Worm (Caenorhabditis elegans) whole organism, young adult: ENCODE data around the gene acbp-4.

ENCODE experiments used
- D2030.7 ChIP-seq: fragments of 200-800 bp; sonication (Bioruptor generic); IDR thresholded peaks from 2 replicates; pipeline ENCODE4 v1.3.6; 2022; ENCODE audit warnings: missing genetic modification reagents, missing genetic modification characterization, missing compliant biosample characterization
- K12H6.12 ChIP-seq: fragments of 200-800 bp; sonication (Bioruptor generic); optimal IDR thresholded peaks from 2 replicates; lab custom pipeline; 2018; ENCODE audit warnings: mild to moderate bottlenecking, missing genetic modification characterization, missing compliant biosample characterization
- T07F8.4 ChIP-seq: sonication (generic microtip); optimal IDR thresholded peaks from 2 replicates; lab custom pipeline; 2016; ENCODE audit warnings: mild to moderate bottlenecking, missing genetic modification characterization, moderate library complexity, missing compliant biosample characterization
- Y56A3A.18 ChIP-seq: fragments of 200-800 bp; sonication (Bioruptor generic); IDR thresholded peaks from 2 replicates; pipeline ENCODE4 v1.3.6; 2022; ENCODE audit warnings: missing genetic modification reagents, missing genetic modification characterization, missing compliant biosample characterization
- athp-1 ChIP-seq: sonication (generic microtip); optimal IDR thresholded peaks from 2 replicates; lab custom pipeline; 2017; ENCODE audit warnings: mild to moderate bottlenecking, missing genetic modification characterization, missing compliant biosample characterization
- attf-6 ChIP-seq: fragments of 200-800 bp; sonication (Bioruptor generic); IDR thresholded peaks from 2 replicates; pipeline ENCODE4 v1.3.6; 2022; ENCODE audit warnings: missing genetic modification reagents, missing genetic modification characterization, missing compliant biosample characterization
- bed-2 ChIP-seq: fragments of 200-800 bp; sonication (Bioruptor generic); IDR thresholded peaks from 2 replicates; pipeline ENCODE4 v1.3.6; 2022; ENCODE audit warnings: missing genetic modification reagents, missing genetic modification characterization, missing compliant biosample characterization
- cebp-1 ChIP-seq, 2 experiments: fragments of 200-800 bp in 1 of 2; sonication (Bioruptor generic) in 1 of 2; sonication (generic microtip) in 1 of 2; IDR thresholded peaks in 1 of 2; optimal IDR thresholded peaks in 1 of 2; 2 replicates each; pipeline versions ENCODE4 v1.3.6 to Lab custom; 2017 to 2022; ENCODE audit warnings: missing compliant biosample characterization in 2 of 2, missing genetic modification characterization in 2 of 2, mild to moderate bottlenecking in 1 of 2, missing genetic modification reagents in 1 of 2, moderate library complexity in 1 of 2
- ceh-27 ChIP-seq: fragments of 200-800 bp; sonication (Bioruptor generic); optimal IDR thresholded peaks from 2 replicates; lab custom pipeline; 2018; ENCODE audit warnings: mild to moderate bottlenecking, missing genetic modification characterization, moderate library complexity, missing compliant biosample characterization
- ceh-79 ChIP-seq: sonication (generic microtip); optimal IDR thresholded peaks from 2 replicates; lab custom pipeline; 2017; ENCODE audit warnings: mild to moderate bottlenecking, missing genetic modification characterization, missing compliant biosample characterization
- chd-7 ChIP-seq: sonication (generic microtip); optimal IDR thresholded peaks from 2 replicates; lab custom pipeline; 2016; ENCODE audit warnings: mild to moderate bottlenecking, missing genetic modification characterization, moderate library complexity, missing compliant biosample characterization
- dpl-1 ChIP-seq: fragments of 150-350 bp; optimal IDR thresholded peaks from 2 replicates; lab custom pipeline; 2014; ENCODE audit warnings: missing biosample characterization, missing genetic modification reagents, missing genetic modification characterization
- efl-1 ChIP-seq: fragments of 150-350 bp; optimal IDR thresholded peaks from 2 replicates; lab custom pipeline; 2014; ENCODE audit warnings: missing biosample characterization, missing genetic modification reagents, missing genetic modification characterization
- ets-4 ChIP-seq: fragments of 200-800 bp; sonication (Bioruptor generic); optimal IDR thresholded peaks from 2 replicates; lab custom pipeline; 2018; ENCODE audit warnings: mild to moderate bottlenecking, missing genetic modification characterization, missing compliant biosample characterization
- let-526 ChIP-seq: fragments of 200-800 bp; sonication (Bioruptor generic); IDR thresholded peaks from 2 replicates; pipeline ENCODE4 v1.3.6; 2022; ENCODE audit warnings: missing genetic modification reagents, missing genetic modification characterization, missing compliant biosample characterization
- lin-26 ChIP-seq: fragments of 200-800 bp; sonication (Bioruptor generic); IDR thresholded peaks from 2 replicates; pipeline ENCODE4 v1.3.6; 2022; ENCODE audit warnings: missing genetic modification reagents, missing genetic modification characterization, missing compliant biosample characterization
- lsy-27 ChIP-seq: sonication (generic microtip); optimal IDR thresholded peaks from 2 replicates; lab custom pipeline; 2017; ENCODE audit warnings: missing genetic modification characterization, mild to moderate bottlenecking, missing compliant biosample characterization, antibody characterized with exemption, missing genotype, borderline replicate concordance; ENCODE audit not compliant: insufficient read depth
- madf-3 ChIP-seq: fragments of 200-800 bp; sonication (Bioruptor generic); IDR thresholded peaks from 2 replicates; pipeline ENCODE4 v1.3.6; 2022; ENCODE audit warnings: missing genetic modification reagents, missing genetic modification characterization, missing compliant biosample characterization
- madf-8 ChIP-seq: fragments of 200-800 bp; sonication (Bioruptor generic); conservative IDR thresholded peaks from 2 replicates; pipeline ENCODE4 v1.3.6; 2022; ENCODE audit warnings: missing genetic modification reagents, missing genetic modification characterization, missing compliant biosample characterization
- mel-28 ChIP-seq: sonication (generic microtip); optimal IDR thresholded peaks from 2 replicates; lab custom pipeline; 2016; ENCODE audit warnings: borderline replicate concordance, mild to moderate bottlenecking, missing genetic modification characterization, missing compliant biosample characterization
- nfya-1 ChIP-seq: sonication (generic microtip); optimal IDR thresholded peaks from 2 replicates; lab custom pipeline; 2017; ENCODE audit warnings: antibody characterized with exemption, missing compliant biosample characterization, missing genetic modification characterization, borderline replicate concordance; ENCODE audit not compliant: insufficient read depth
- nhr-179 ChIP-seq: sonication (generic microtip); optimal IDR thresholded peaks from 2 replicates; lab custom pipeline; 2016; ENCODE audit warnings: mild to moderate bottlenecking, missing genetic modification characterization, missing compliant biosample characterization
- nhr-80 ChIP-seq: sonication (generic microtip); optimal IDR thresholded peaks from 2 replicates; lab custom pipeline; 2016; ENCODE audit warnings: missing genetic modification characterization, missing compliant biosample characterization
- pha-4 ChIP-seq: fragments of 150-350 bp; sonication (generic microtip); optimal IDR thresholded peaks from 2 replicates; lab custom pipeline; 2014; ENCODE audit warnings: missing biosample characterization, missing genetic modification reagents, missing genetic modification characterization
- repo-1 ChIP-seq: sonication (generic microtip); optimal IDR thresholded peaks from 2 replicates; lab custom pipeline; 2017; ENCODE audit warnings: mild to moderate bottlenecking, missing genetic modification characterization, missing compliant biosample characterization
- sdz-38 ChIP-seq: sonication (generic microtip); optimal IDR thresholded peaks from 2 replicates; lab custom pipeline; 2016; ENCODE audit warnings: missing genotype, missing genetic modification characterization, missing compliant biosample characterization
- sea-2 ChIP-seq: fragments of 200-800 bp; sonication (Bioruptor generic); IDR thresholded peaks from 2 replicates; pipeline ENCODE4 v1.3.6; 2022; ENCODE audit warnings: missing genetic modification characterization, missing compliant biosample characterization
- snpc-4 ChIP-seq, 5 experiments: fragments of 150-350 bp in 1 of 5; sonication (generic microtip) in 4 of 5; optimal IDR thresholded peaks; 2 replicates each; lab custom pipeline; 2014 to 2018; ENCODE audit warnings: missing genetic modification characterization in 5 of 5, missing biosample characterization in 3 of 5, antibody characterized with exemption in 2 of 5, mild to moderate bottlenecking in 2 of 5, missing compliant biosample characterization in 2 of 5, missing genotype in 2 of 5, moderate library complexity in 2 of 5, missing genetic modification reagents in 1 of 5
- ztf-22 ChIP-seq: fragments of 200-800 bp; sonication (Bioruptor generic); optimal IDR thresholded peaks from 2 replicates; lab custom pipeline; 2018; ENCODE audit warnings: mild to moderate bottlenecking, missing genetic modification characterization, moderate library complexity, missing compliant biosample characterization
- ztf-6 ChIP-seq: fragments of 200-800 bp; sonication (Bioruptor generic); IDR thresholded peaks from 2 replicates; pipeline ENCODE4 v1.3.6; 2022; ENCODE audit warnings: missing genetic modification reagents, missing genetic modification characterization, missing compliant biosample characterization

Gene acbp-4

ce11 chrIII:7353871-7354270 lies 45.0 kb upstream of the acbp-4 start, which contains the start of gene F08F8.9:
TSS of gene F08F8.9 (minus strand) at chrIII:7353971.
- TF ChIP-seq dpl-1 (GFP tag; lab: Kevin White, UChicago) (no peak), snpc-4 (GFP tag; optimal IDR thresholded peaks at IDR 0.05; lab: Kevin White, UChicago) (no peak), snpc-4 (tag; optimal IDR thresholded peaks at IDR 0.05; lab: Kevin White, UChicago) (no peak), ets-4 (GFP tag; lab: Kevin White, UChicago) (no peak), D2030.7 (GFP tag; lab: Robert Waterston, UW) (no peak), sea-2 (GFP tag; lab: Robert Waterston, UW) (no peak), lin-26 (GFP tag; lab: Robert Waterston, UW) (no peak), lsy-27 (tag; lab: Kevin White, UChicago) (no peak), bed-2 (GFP tag; lab: Robert Waterston, UW) (no peak), ceh-27 (no peak), nfya-1 (tag; lab: Kevin White, UChicago) (no peak), let-526 (GFP tag; lab: Robert Waterston, UW) (no peak), cebp-1 (GFP tag; IDR thresholded peaks at IDR 0.05; lab: Robert Waterston, UW) (no peak), cebp-1 (tag; optimal IDR thresholded peaks at IDR 0.05; lab: Kevin White, UChicago) (no peak), chd-7 (no peak), pha-4 (tag; lab: Kevin White, UChicago) (no peak), nhr-80 (tag; lab: Kevin White, UChicago) (no peak)

ce11 chrIII:7349075-7349474 lies 40.2 kb upstream of the acbp-4 start, which contains the start of gene gos-28:
TSS of gene gos-28 (minus strand) at chrIII:7349175.
- TF ChIP-seq athp-1 (tag; lab: Kevin White, UChicago) = no peak
- TF ChIP-seq madf-8 (GFP tag; lab: Robert Waterston, UW) = no peak
- no peak for TF ChIP-seq K12H6.12 (tag; lab: Kevin White, UChicago)
- TF ChIP-seq T07F8.4 (tag; lab: Kevin White, UChicago) = no peak
- no peak for TF ChIP-seq ceh-79 (tag; lab: Kevin White, UChicago)
- no peak for TF ChIP-seq lsy-27 (tag; lab: Kevin White, UChicago)
- no peak for TF ChIP-seq madf-3 (GFP tag; lab: Robert Waterston, UW)
- TF ChIP-seq ztf-22 (GFP tag; lab: Kevin White, UChicago) = no peak
- no peak for TF ChIP-seq repo-1 (tag; lab: Kevin White, UChicago)
- TF ChIP-seq chd-7 = no peak

DNA sequence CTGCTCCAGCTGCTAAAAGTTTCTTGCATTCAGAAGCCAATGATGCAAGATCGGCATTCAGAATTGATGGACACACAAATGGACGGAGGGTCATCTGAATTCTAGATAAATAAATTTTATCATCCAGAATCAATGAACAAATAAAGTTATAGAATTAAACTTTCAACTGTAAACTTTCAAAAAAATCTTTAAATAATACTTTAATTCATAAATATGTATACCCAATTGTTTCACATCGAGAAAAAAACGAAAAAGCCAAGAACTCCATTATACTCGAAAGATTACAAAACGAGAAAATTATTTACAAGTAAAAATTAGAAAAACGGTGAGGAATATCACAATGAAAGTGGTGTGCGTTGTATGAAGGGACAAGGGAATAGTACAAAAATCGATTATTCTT lies 38.1 kb upstream of the acbp-4 start, which contains the start of gene F08F8.7:
F08F8.7 (minus strand) TSS at position 101 of the 400 bp plus-strand sequence.
- no peak for TF ChIP-seq athp-1 (tag; lab: Kevin White, UChicago)
- no peak for TF ChIP-seq ztf-6
- TF ChIP-seq mel-28 = no peak
- no peak for TF ChIP-seq Y56A3A.18
- TF ChIP-seq let-526 (GFP tag; lab: Robert Waterston, UW) = no peak
- TF ChIP-seq nhr-179 (tag; lab: Kevin White, UChicago) = no peak
- no peak for TF ChIP-seq sea-2 (GFP tag; lab: Robert Waterston, UW)
- TF ChIP-seq attf-6 = no peak
- no peak for TF ChIP-seq snpc-4 (GFP tag; optimal IDR thresholded peaks at IDR 0.05; lab: Kevin White, UChicago)
- no peak for TF ChIP-seq snpc-4 (tag; optimal IDR thresholded peaks at IDR 0.05; lab: Kevin White, UChicago)

DNA sequence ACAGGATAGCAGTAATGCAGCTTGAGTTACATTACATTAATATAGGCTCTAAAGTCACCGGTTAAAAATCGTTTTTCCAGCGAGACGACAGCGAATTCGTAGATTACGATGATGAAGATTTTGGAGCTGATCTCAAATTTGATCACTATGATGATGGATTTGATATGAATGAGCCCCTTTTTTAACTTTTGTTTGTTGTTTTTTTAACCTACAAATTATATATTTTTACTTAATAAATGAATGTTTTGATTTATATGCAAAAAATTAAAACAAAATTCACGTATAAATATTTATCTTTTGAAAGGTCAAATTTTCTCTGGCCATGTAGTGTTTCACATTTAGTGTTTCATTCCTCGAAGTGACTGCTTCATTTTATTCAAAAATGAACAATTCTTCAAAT lies 34.5 kb upstream of the acbp-4 start, which contains the start of gene F08F8.6:
F08F8.6 (plus strand) TSS at position 301 of the 400 bp plus-strand sequence.
- no peak for TF ChIP-seq efl-1
- TF ChIP-seq sdz-38 (tag; lab: Kevin White, UChicago) = no peak
